Worm (Caenorhabditis elegans) whole organism, L4 larva: ENCODE data around the gene Y43F8B.3.

ENCODE experiments used
- D1046.2 ChIP-seq: fragments of 200-800 bp; sonication (Bioruptor generic); IDR thresholded peaks from 2 replicates; pipeline ENCODE4 v1.3.6; 2022; ENCODE audit warnings: missing genetic modification characterization, missing compliant biosample characterization
- F10B5.3 ChIP-seq: sonication (generic microtip); optimal IDR thresholded peaks from 2 replicates; lab custom pipeline; 2016; ENCODE audit warnings: mild to moderate bottlenecking, missing genetic modification characterization, missing compliant biosample characterization
- F26F4.8 ChIP-seq: fragments of 200-800 bp; sonication (Bioruptor generic); conservative IDR thresholded peaks from 2 replicates; pipeline ENCODE4 v1.3.6; 2022; ENCODE audit warnings: missing genetic modification characterization, missing compliant biosample characterization
- F37D6.2 ChIP-seq: sonication (generic microtip); optimal IDR thresholded peaks from 2 replicates; lab custom pipeline; 2016; ENCODE audit warnings: mild to moderate bottlenecking, missing genetic modification characterization, missing compliant biosample characterization
- F49E8.2 ChIP-seq: sonication (generic microtip); optimal IDR thresholded peaks from 2 replicates; lab custom pipeline; 2016; ENCODE audit warnings: missing compliant biosample characterization, mild to moderate bottlenecking, missing genetic modification characterization, borderline replicate concordance
- R02D3.7 ChIP-seq: fragments of 150-350 bp; sonication (generic microtip); optimal IDR thresholded peaks from 3 replicates; lab custom pipeline; 2014; ENCODE audit warnings: missing biosample characterization, missing genetic modification characterization
- Y105C5A.15 ChIP-seq: fragments of 200-800 bp; sonication (Bioruptor generic); IDR thresholded peaks from 2 replicates; pipeline ENCODE4 v1.3.6; 2022; ENCODE audit warnings: missing genetic modification characterization, missing compliant biosample characterization
- aha-1 ChIP-seq: fragments of 150-350 bp; peaks from one replicate; lab custom pipeline; 2014; ENCODE audit warnings: missing biosample characterization, missing genetic modification characterization
- aly-2 ChIP-seq: sonication (generic microtip); optimal IDR thresholded peaks from 2 replicates; lab custom pipeline; 2018; ENCODE audit warnings: missing biosample characterization, missing genetic modification characterization
- ceh-28 ChIP-seq: fragments of 150-350 bp; optimal IDR thresholded peaks from 2 replicates; lab custom pipeline; 2014; ENCODE audit warnings: missing biosample characterization, missing genetic modification reagents, missing genetic modification characterization
- ceh-32 ChIP-seq: sonication (generic microtip); optimal IDR thresholded peaks from 2 replicates; lab custom pipeline; 2016; ENCODE audit warnings: mild to moderate bottlenecking, missing genetic modification characterization, missing compliant biosample characterization; ENCODE audit not compliant: poor library complexity
- ceh-62 ChIP-seq: sonication (generic microtip); optimal IDR thresholded peaks from 2 replicates; lab custom pipeline; 2017; ENCODE audit warnings: missing biosample characterization, missing genetic modification characterization
- cey-2 ChIP-seq: sonication (generic microtip); optimal IDR thresholded peaks from 3 replicates; lab custom pipeline; 2017; ENCODE audit warnings: missing genetic modification characterization, mild to moderate bottlenecking, missing compliant biosample characterization, antibody characterized with exemption, borderline replicate concordance; ENCODE audit not compliant: insufficient read depth
- ctbp-1 ChIP-seq: fragments of 200-800 bp; sonication (Bioruptor generic); IDR thresholded peaks from 2 replicates; pipeline ENCODE4 v1.3.6; 2022; ENCODE audit warnings: missing genetic modification reagents, missing genetic modification characterization, missing compliant biosample characterization
- daf-12 ChIP-seq: fragments of 150-350 bp; optimal IDR thresholded peaks from 2 replicates; lab custom pipeline; 2014; ENCODE audit warnings: missing biosample characterization, missing genetic modification reagents, missing genetic modification characterization
- daf-19 ChIP-seq: fragments of 200-800 bp; sonication (Bioruptor generic); conservative IDR thresholded peaks from 2 replicates; pipeline ENCODE4 v1.3.6; 2022; ENCODE audit warnings: missing genetic modification characterization, missing compliant biosample characterization
- dmd-6 ChIP-seq: fragments of 200-800 bp; sonication (Bioruptor generic); IDR thresholded peaks from 2 replicates; pipeline ENCODE4 v1.3.6; 2022; ENCODE audit warnings: missing genetic modification reagents, missing genetic modification characterization, missing compliant biosample characterization
- dmd-8 ChIP-seq: fragments of 200-800 bp; sonication (Bioruptor generic); IDR thresholded peaks from 2 replicates; pipeline ENCODE4 v1.3.6; 2022; ENCODE audit warnings: missing genetic modification characterization, missing compliant biosample characterization
- dmd-9 ChIP-seq: fragments of 200-800 bp; sonication (Bioruptor generic); IDR thresholded peaks from 2 replicates; pipeline ENCODE4 v1.3.6; 2022; ENCODE audit warnings: missing genetic modification reagents, missing genetic modification characterization, missing compliant biosample characterization
- dpl-1 ChIP-seq: fragments of 150-350 bp; optimal IDR thresholded peaks from 2 replicates; lab custom pipeline; 2014; ENCODE audit warnings: missing biosample characterization, missing genetic modification reagents, missing genetic modification characterization
- dve-1 ChIP-seq: sonication (generic microtip); optimal IDR thresholded peaks from 2 replicates; lab custom pipeline; 2017; ENCODE audit warnings: antibody characterized with exemption, mild to moderate bottlenecking, missing genetic modification characterization, missing compliant biosample characterization; ENCODE audit not compliant: insufficient read depth
- gei-8 ChIP-seq: fragments of 200-800 bp; sonication (Bioruptor generic); optimal IDR thresholded peaks from 2 replicates; lab custom pipeline; 2018; ENCODE audit warnings: mild to moderate bottlenecking, missing genetic modification characterization, missing compliant biosample characterization
- hif-1 ChIP-seq, 2 experiments: sonication (generic microtip); optimal IDR thresholded peaks; 2 replicates each; lab custom pipeline; 2016 to 2017; ENCODE audit warnings: missing compliant biosample characterization in 2 of 2, missing genetic modification characterization in 2 of 2, missing genetic modification reagents in 2 of 2, missing genotype in 2 of 2, mild to moderate bottlenecking in 1 of 2
- hlh-11 ChIP-seq: fragments of 200-800 bp; sonication (Bioruptor generic); optimal IDR thresholded peaks from 2 replicates; lab custom pipeline; 2018; ENCODE audit warnings: mild to moderate bottlenecking, missing genetic modification characterization, missing compliant biosample characterization
- hlh-30 ChIP-seq: sonication (generic microtip); optimal IDR thresholded peaks from 2 replicates; lab custom pipeline; 2017; ENCODE audit warnings: antibody characterized with exemption, mild to moderate bottlenecking, missing genetic modification characterization, missing compliant biosample characterization; ENCODE audit not compliant: insufficient read depth
- lin-1 ChIP-seq: fragments of 200-800 bp; sonication (Bioruptor generic); IDR thresholded peaks from 2 replicates; pipeline ENCODE4 v1.3.6; 2022; ENCODE audit warnings: missing genetic modification reagents, missing genetic modification characterization, missing compliant biosample characterization
- lin-29 ChIP-seq: fragments of 200-800 bp; sonication (Bioruptor generic); IDR thresholded peaks from 2 replicates; pipeline ENCODE4 v1.3.6; 2022; ENCODE audit warnings: missing genetic modification reagents, missing genetic modification characterization, missing compliant biosample characterization
- lir-3 ChIP-seq: sonication (generic microtip); optimal IDR thresholded peaks from 2 replicates; lab custom pipeline; 2016; ENCODE audit warnings: mild to moderate bottlenecking, missing genetic modification characterization, missing compliant biosample characterization
- lsy-2 ChIP-seq, 2 experiments: fragments of 150-350 bp in 1 of 2; sonication (generic microtip) in 1 of 2; optimal IDR thresholded peaks; 2 replicates each; lab custom pipeline; 2014 to 2017; ENCODE audit warnings: missing biosample characterization in 2 of 2, missing genetic modification characterization in 2 of 2
- mdl-1 ChIP-seq, 2 experiments: fragments of 150-350 bp in 1 of 2; sonication (generic microtip) in 1 of 2; optimal IDR thresholded peaks; 2 replicates each; lab custom pipeline; 2014 to 2017; ENCODE audit warnings: missing biosample characterization in 2 of 2, missing genetic modification characterization in 2 of 2
- mes-2 ChIP-seq: sonication (generic microtip); optimal IDR thresholded peaks from 2 replicates; lab custom pipeline; 2016; ENCODE audit warnings: missing genotype, mild to moderate bottlenecking, missing genetic modification characterization, missing compliant biosample characterization; ENCODE audit not compliant: poor library complexity, severe bottlenecking
- mxl-2 ChIP-seq: fragments of 200-800 bp; sonication (Bioruptor generic); conservative IDR thresholded peaks from 2 replicates; pipeline ENCODE4 v1.3.6; 2022; ENCODE audit warnings: missing genetic modification reagents, missing genetic modification characterization, missing compliant biosample characterization
- mxl-3 ChIP-seq: fragments of 200-800 bp; sonication (Bioruptor generic); optimal IDR thresholded peaks from 2 replicates; lab custom pipeline; 2018; ENCODE audit warnings: mild to moderate bottlenecking, missing genetic modification characterization, missing compliant biosample characterization
- nhr-237 ChIP-seq: sonication (generic microtip); optimal IDR thresholded peaks from 2 replicates; lab custom pipeline; 2017; ENCODE audit warnings: missing biosample characterization, missing genetic modification characterization
- nhr-25 ChIP-seq: sonication (generic microtip); optimal IDR thresholded peaks from 2 replicates; lab custom pipeline; 2017; ENCODE audit warnings: missing genetic modification characterization, mild to moderate bottlenecking, missing compliant biosample characterization, antibody characterized with exemption, moderate library complexity, borderline replicate concordance; ENCODE audit not compliant: insufficient read depth
- nhr-28 ChIP-seq: fragments of 150-350 bp; optimal IDR thresholded peaks from 2 replicates; lab custom pipeline; 2014; ENCODE audit warnings: missing biosample characterization, missing genetic modification characterization
- nhr-42 ChIP-seq: fragments of 200-800 bp; sonication (Bioruptor generic); IDR thresholded peaks from 2 replicates; pipeline ENCODE4 v1.3.6; 2022; ENCODE audit warnings: missing genetic modification characterization, missing compliant biosample characterization
- nhr-48 ChIP-seq: sonication (generic microtip); optimal IDR thresholded peaks from 2 replicates; lab custom pipeline; 2016; ENCODE audit warnings: mild to moderate bottlenecking, missing genetic modification characterization, missing compliant biosample characterization
- nhr-77 ChIP-seq: fragments of 150-350 bp; optimal IDR thresholded peaks from 2 replicates; lab custom pipeline; 2014; ENCODE audit warnings: missing biosample characterization, missing genetic modification characterization
- php-3 ChIP-seq: fragments of 200-800 bp; sonication (Bioruptor generic); IDR thresholded peaks from 2 replicates; pipeline ENCODE4 v1.3.6; 2022; ENCODE audit warnings: missing genetic modification reagents, missing genetic modification characterization, missing compliant biosample characterization
- pqm-1 ChIP-seq: sonication (generic microtip); optimal IDR thresholded peaks from 2 replicates; lab custom pipeline; 2017; ENCODE audit warnings: missing biosample characterization, missing genetic modification characterization
- rbr-2 ChIP-seq: sonication (generic microtip); optimal IDR thresholded peaks from 2 replicates; lab custom pipeline; 2016; ENCODE audit warnings: missing genotype, missing genetic modification characterization, missing compliant biosample characterization
- skn-1 ChIP-seq: fragments of 150-350 bp; optimal IDR thresholded peaks from 2 replicates; lab custom pipeline; 2014; ENCODE audit warnings: missing biosample characterization, missing genetic modification characterization
- snpc-1.2 ChIP-seq: fragments of 200-800 bp; sonication (Bioruptor generic); IDR thresholded peaks from 2 replicates; pipeline ENCODE4 v1.3.6; 2022; ENCODE audit warnings: missing genetic modification reagents, missing genetic modification characterization, missing compliant biosample characterization
- spr-3 ChIP-seq: fragments of 200-800 bp; sonication (Bioruptor generic); optimal IDR thresholded peaks from 2 replicates; lab custom pipeline; 2018; ENCODE audit warnings: mild to moderate bottlenecking, missing genetic modification characterization, missing compliant biosample characterization
- unc-39 ChIP-seq: sonication (generic microtip); optimal IDR thresholded peaks from 2 replicates; lab custom pipeline; 2017; ENCODE audit warnings: missing biosample characterization, missing genetic modification characterization
- zfp-3 ChIP-seq: fragments of 200-800 bp; sonication (Bioruptor generic); conservative IDR thresholded peaks from 2 replicates; pipeline ENCODE4 v1.3.6; 2022; ENCODE audit warnings: missing genetic modification reagents, missing genetic modification characterization, missing compliant biosample characterization
- zip-2 ChIP-seq: fragments of 150-350 bp; optimal IDR thresholded peaks from 2 replicates; lab custom pipeline; 2014; ENCODE audit warnings: missing biosample characterization, missing genetic modification characterization
- ztf-11 ChIP-seq: fragments of 150-350 bp; optimal IDR thresholded peaks from 2 replicates; lab custom pipeline; 2014; ENCODE audit warnings: missing biosample characterization, missing genetic modification characterization

Gene Y43F8B.3

DNA sequence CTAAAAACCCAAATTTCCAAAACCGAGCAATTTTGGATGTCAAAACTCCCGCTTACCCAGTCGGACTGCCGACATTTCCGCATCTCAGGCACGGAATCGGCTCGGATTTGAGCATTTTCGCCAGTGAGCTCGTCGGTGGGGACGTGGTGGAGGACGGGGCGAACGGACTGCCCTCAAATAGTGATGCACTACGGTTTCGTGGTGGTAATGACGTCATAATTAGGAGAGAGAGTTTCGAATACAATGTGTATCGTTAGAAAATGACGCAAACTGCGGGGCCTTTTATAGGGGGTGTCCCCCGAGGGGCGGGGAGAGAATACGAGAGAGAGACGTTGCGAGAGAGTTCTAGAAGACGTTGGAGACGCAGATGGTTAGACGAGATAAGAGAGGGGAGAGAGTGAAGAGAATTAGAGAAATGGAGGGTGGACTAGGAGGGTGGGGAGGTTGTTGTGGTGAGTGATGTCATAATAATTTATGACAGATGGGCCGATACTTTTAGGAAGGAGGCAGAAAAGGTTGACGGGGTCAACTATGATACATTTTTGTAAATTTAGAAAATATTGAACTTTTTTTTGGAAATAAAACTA lies 19.7 kb downstream of the Y43F8B.3 start (continued):
- TF ChIP-seq spr-3 (GFP tag; lab: Kevin White, UChicago) = peak; percentile 72
- TF ChIP-seq nhr-25 (tag; lab: Kevin White, UChicago) = peak; percentile 92
- no peak for TF ChIP-seq ztf-11
- TF ChIP-seq ceh-62 (tag; lab: Kevin White, UChicago) = no peak
- TF ChIP-seq cey-2 = no peak
- TF ChIP-seq rbr-2 (tag; lab: Kevin White, UChicago) = peak; percentile 87
- TF ChIP-seq hlh-11 (tag; lab: Kevin White, UChicago) = peak; percentile 96
- TF ChIP-seq mxl-3 (GFP tag; lab: Kevin White, UChicago) = peak; percentile 84
- TF ChIP-seq php-3 = peak; percentile 79
- TF ChIP-seq mes-2 (tag; lab: Kevin White, UChicago) = peak; percentile 75
- no peak for TF ChIP-seq pqm-1 (tag; lab: Kevin White, UChicago)
- no peak for TF ChIP-seq unc-39 (tag; lab: Kevin White, UChicago)
- TF ChIP-seq snpc-1.2 (GFP tag; lab: Robert Waterston, UW) = peak; percentile 35
- TF ChIP-seq dmd-8 (GFP tag; lab: Robert Waterston, UW) = 0 out of 2 replicates have a peak, but pooled peaks have one; percentile 30
- TF ChIP-seq skn-1 (tag; lab: Kevin White, UChicago) = no peak
- no peak for TF ChIP-seq F49E8.2 (tag; lab: Kevin White, UChicago)
- peak; percentile 93 for TF ChIP-seq lin-1 (GFP tag; lab: Robert Waterston, UW)
- peak; percentile 8 for TF ChIP-seq ceh-32 (tag; lab: Kevin White, UChicago)
- peak; percentile 100 for TF ChIP-seq aha-1 (tag; lab: Kevin White, UChicago)
- TF ChIP-seq hif-1 (tag; optimal IDR thresholded peaks at IDR 0.05; lab: Kevin White, UChicago) = peak in 1 of 2 experiments; percentile 81
- no peak for TF ChIP-seq R02D3.7 (tag; lab: Kevin White, UChicago)
- TF ChIP-seq mdl-1 (tag; optimal IDR thresholded peaks at IDR 0.05; lab: Kevin White, UChicago) = peak; percentile 91 to 95
- TF ChIP-seq F10B5.3 (tag; lab: Kevin White, UChicago) = no peak
- no peak for TF ChIP-seq nhr-237 (tag; lab: Kevin White, UChicago)
- no peak for TF ChIP-seq Y105C5A.15
- TF ChIP-seq dmd-6 (GFP tag; lab: Robert Waterston, UW) = peak; percentile 95
- TF ChIP-seq dve-1 (tag; lab: Kevin White, UChicago) = peak; percentile 93
- peak; percentile 60 for TF ChIP-seq daf-19 (GFP tag; lab: Robert Waterston, UW)
- TF ChIP-seq aly-2 (tag; lab: Kevin White, UChicago) = no peak
- TF ChIP-seq gei-8 = peak; percentile 88
- no peak for TF ChIP-seq daf-12 (tag; lab: Kevin White, UChicago)
- no peak for TF ChIP-seq ceh-28
- no peak for TF ChIP-seq D1046.2
- peak; percentile 53 for TF ChIP-seq dpl-1
- TF ChIP-seq zfp-3 (GFP tag; lab: Robert Waterston, UW) = peak; percentile 80
- TF ChIP-seq lin-29 = 0 out of 2 replicates have a peak, but pooled peaks have one; percentile 58
- peak; percentile 84 to 88 for TF ChIP-seq lsy-2 (tag; optimal IDR thresholded peaks at IDR 0.05; lab: Kevin White, UChicago)
- TF ChIP-seq dmd-9 (GFP tag; lab: Robert Waterston, UW) = no peak
- no peak for TF ChIP-seq F26F4.8 (GFP tag; lab: Robert Waterston, UW)
- TF ChIP-seq, all 104 proteins: peak for 63

DNA sequence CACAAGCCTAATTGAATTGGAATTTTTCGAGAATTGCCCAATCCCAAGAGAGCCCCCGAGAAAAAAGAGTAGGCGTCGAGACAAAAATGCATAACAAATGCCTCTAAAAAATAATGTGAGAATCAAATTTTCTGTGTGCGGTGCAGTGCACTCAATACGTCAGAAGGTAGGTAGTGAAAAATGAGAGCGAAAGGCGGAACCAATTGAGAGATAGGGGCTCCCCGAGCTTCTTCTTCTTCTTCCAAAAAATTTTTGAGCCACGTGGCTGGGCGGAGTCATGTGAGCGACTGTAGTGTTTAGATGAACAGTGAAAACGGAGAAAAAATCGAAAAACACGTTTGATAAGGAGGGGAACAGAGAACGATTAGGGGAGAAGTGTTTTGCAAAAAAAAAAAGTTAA lies 21.7 kb downstream of the Y43F8B.3 start:
- peak; percentile 82 for TF ChIP-seq mxl-3 (GFP tag; lab: Kevin White, UChicago)
- peak; percentile 64 for TF ChIP-seq dmd-6 (GFP tag; lab: Robert Waterston, UW)
- TF ChIP-seq zip-2 (tag; lab: Kevin White, UChicago) = no peak
- TF ChIP-seq lir-3 = no peak
- TF ChIP-seq hlh-30 (tag; lab: Kevin White, UChicago) = peak; percentile 90
- TF ChIP-seq mdl-1 (tag; optimal IDR thresholded peaks at IDR 0.05; lab: Kevin White, UChicago) = peak; percentile 30 to 93
- 0 out of 2 replicates have a peak, but pooled peaks have one; percentile 58 for TF ChIP-seq nhr-42 (GFP tag; lab: Robert Waterston, UW)
- TF ChIP-seq nhr-48 (tag; lab: Kevin White, UChicago) = peak; percentile 58
- TF ChIP-seq mxl-2 (GFP tag; lab: Robert Waterston, UW) = 0 out of 2 replicates have a peak, but pooled peaks have one; percentile 28
- TF ChIP-seq F37D6.2 (tag; lab: Kevin White, UChicago) = no peak
- peak; percentile 6 for TF ChIP-seq mes-2 (tag; lab: Kevin White, UChicago)
- 0 out of 2 replicates have a peak, but pooled peaks have one; percentile 35 for TF ChIP-seq php-3
- peak; percentile 19 for TF ChIP-seq nhr-77 (tag; lab: Kevin White, UChicago)
- 0 out of 2 replicates have a peak, but pooled peaks have one; percentile 27 for TF ChIP-seq ctbp-1 (GFP tag; lab: Robert Waterston, UW)
- peak; percentile 71 for TF ChIP-seq nhr-28 (tag; lab: Kevin White, UChicago)
